Fruit fly (Drosophila melanogaster): Measurements from ENCODE around the gene NHP2.

NHP2 gene

DNA sequence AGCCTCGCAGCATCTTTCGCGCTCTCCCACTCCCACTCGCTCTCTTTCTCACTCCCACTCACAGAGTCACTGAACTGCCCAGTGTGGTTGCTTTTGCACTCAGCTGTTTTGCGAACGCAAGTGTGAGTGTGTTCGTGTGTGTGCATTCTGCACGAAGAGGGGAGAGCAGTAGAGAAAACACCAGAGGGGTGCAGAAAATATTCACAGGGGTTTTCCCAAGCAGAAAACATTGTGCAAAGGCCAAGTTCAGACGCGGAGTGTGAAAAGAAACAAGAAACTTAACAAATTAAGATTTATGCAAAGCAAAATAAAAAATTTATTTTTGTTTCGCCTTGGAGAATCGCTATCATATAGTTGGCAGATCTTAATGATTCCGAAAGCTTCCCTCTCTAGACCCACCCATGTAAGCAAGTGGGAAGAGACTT, 16.5 kb downstream of the NHP2 start (continued):
- no peak for TF ChIP-seq Abd-B (GFP tag; optimal IDR thresholded peaks at IDR 0.05)
- 0 out of 2 replicates have a peak, but pooled peaks have one; percentile 42 for TF ChIP-seq klu (GFP tag; IDR thresholded peaks at IDR 0.05)
- no peak for TF ChIP-seq fd96Cb (tag; optimal IDR thresholded peaks at IDR 0.05)
- no peak for TF ChIP-seq CG9876 (GFP tag; optimal IDR thresholded peaks at IDR 0.05)
- no peak for TF ChIP-seq CG2129 (GFP tag; IDR thresholded peaks at IDR 0.05; ENCODE audit: partially characterized antibody)
- TF ChIP-seq CG14667 (GFP tag; IDR thresholded peaks at IDR 0.05), result peak; percentile 13; the same call in 1 of the 2 replicates
- TF ChIP-seq CG12155 (GFP tag; optimal IDR thresholded peaks at IDR 0.05), result peak; percentile 20
- TF ChIP-seq CG14710 (tag; optimal IDR thresholded peaks at IDR 0.05), result no peak
- TF ChIP-seq Dad (GFP tag; optimal IDR thresholded peaks at IDR 0.05), result no peak
- TF ChIP-seq CG6854 (GFP tag; optimal IDR thresholded peaks at IDR 0.05), result no peak
- TF ChIP-seq CG1602 (GFP tag; optimal IDR thresholded peaks at IDR 0.05), result no peak
- no peak for TF ChIP-seq HLH4C (GFP tag; IDR thresholded peaks at IDR 0.05; ENCODE audit: partially characterized antibody)
- TF ChIP-seq bsh (GFP tag; optimal IDR thresholded peaks at IDR 0.05), result peak in 1 of 2 experiments; percentile 27
- no peak for TF ChIP-seq CG3995 (GFP tag; optimal IDR thresholded peaks at IDR 0.05)
- no peak for TF ChIP-seq sc (optimal IDR thresholded peaks at IDR 0.05)
- TF ChIP-seq sc (GFP tag; optimal IDR thresholded peaks at IDR 0.05), result no peak
- TF ChIP-seq dan (GFP tag; IDR thresholded peaks at IDR 0.05), result no peak
- TF ChIP-seq bcd (GFP tag; optimal IDR thresholded peaks at IDR 0.05), result no peak
- peak; percentile 90 for TF ChIP-seq Med (GFP tag)
- TF ChIP-seq sob (GFP tag; IDR thresholded peaks at IDR 0.05), result 0 out of 2 replicates have a peak, but pooled peaks have one; percentile 16
- no peak for TF ChIP-seq bab2 (GFP tag; optimal IDR thresholded peaks at IDR 0.05)
- TF ChIP-seq run (tag; optimal IDR thresholded peaks at IDR 0.05), result no peak
- peak; percentile 59 for TF ChIP-seq nom (GFP tag; optimal IDR thresholded peaks at IDR 0.05)
- no peak for TF ChIP-seq Doc3 (GFP tag; IDR thresholded peaks at IDR 0.05; ENCODE audit: partially characterized antibody)
- TF ChIP-seq CG6791 (GFP tag; IDR thresholded peaks at IDR 0.05; ENCODE audit: partially characterized antibody), result no peak
- peak; percentile 51; the same call in 1 of the 3 replicates for TF ChIP-seq ase (GFP tag; IDR thresholded peaks at IDR 0.05)
- TF ChIP-seq hth (optimal IDR thresholded peaks at IDR 0.05), result no peak
- peak; percentile 0 for TF ChIP-seq Chrac-16 (GFP tag; optimal IDR thresholded peaks at IDR 0.05)
- TF ChIP-seq Dbx (GFP tag; IDR thresholded peaks at IDR 0.05), result peak; percentile 41; the same call in 2 of the 3 replicates
- TF ChIP-seq sens (GFP tag), result peak; percentile 30
- no peak for TF ChIP-seq tll (GFP tag; optimal IDR thresholded peaks at IDR 0.05)
- no peak for TF ChIP-seq CG10543 (GFP tag; optimal IDR thresholded peaks at IDR 0.05)
- no peak for TF ChIP-seq E2f1 (GFP tag; IDR thresholded peaks at IDR 0.05)
- TF ChIP-seq trh (GFP tag; optimal IDR thresholded peaks at IDR 0.05), result no peak
- TF ChIP-seq Ets65A (GFP tag), result peak; percentile 77
- TF ChIP-seq slou (GFP tag; optimal IDR thresholded peaks at IDR 0.05), result no peak
- peak; percentile 10 for TF ChIP-seq nerfin-1 (tag; optimal IDR thresholded peaks at IDR 0.05)
- no peak for TF ChIP-seq vnd (GFP tag; IDR thresholded peaks at IDR 0.05; ENCODE audit: partially characterized antibody)
- no peak for TF ChIP-seq Nf-YA (GFP tag; IDR thresholded peaks at IDR 0.05)
- no peak for TF ChIP-seq CG7556 (GFP tag; optimal IDR thresholded peaks at IDR 0.05)
- no peak for TF ChIP-seq CoRest (tag; optimal IDR thresholded peaks at IDR 0.05)
- no peak for TF ChIP-seq wdn (GFP tag; IDR thresholded peaks at IDR 0.05)
- TF ChIP-seq wek (GFP tag; optimal IDR thresholded peaks at IDR 0.05), result no peak
- no peak for TF ChIP-seq CG6765 (GFP tag; optimal IDR thresholded peaks at IDR 0.05)
- TF ChIP-seq Hsf (GFP tag; optimal IDR thresholded peaks at IDR 0.05), result peak; percentile 8
- no peak for TF ChIP-seq Hey (tag; optimal IDR thresholded peaks at IDR 0.05)
- TF ChIP-seq crp (GFP tag; optimal IDR thresholded peaks at IDR 0.05), result peak in 1 of 2 experiments; percentile 63
- TF ChIP-seq crc (GFP tag; optimal IDR thresholded peaks at IDR 0.05), result peak; percentile 1
- TF ChIP-seq ab (GFP tag; optimal IDR thresholded peaks at IDR 0.05), result no peak
- no peak for TF ChIP-seq CG12659 (GFP tag; optimal IDR thresholded peaks at IDR 0.05)
- TF ChIP-seq fd3F (GFP tag; optimal IDR thresholded peaks at IDR 0.05), result no peak

Measured in whole organism, embryonic.